Fruit fly (Drosophila melanogaster) whole organism, embryonic: ENCODE measurements around the gene CG32700.

Source experiments
- BEAF-32 ChIP-seq: fragments of 200-800 bp; sonication (Bioruptor generic); optimal IDR thresholded peaks from 3 replicates; lab custom pipeline; 2017; ENCODE audit warnings: missing biosample characterization, missing genetic modification characterization, mild to moderate bottlenecking, moderate library complexity, missing genetic modification reagents
- Bdp1 ChIP-seq: fragments of 200-800 bp; sonication (Bioruptor generic); optimal IDR thresholded peaks from 3 replicates; lab custom pipeline; 2016; ENCODE audit warnings: missing biosample characterization, missing genetic modification characterization
- CG10565 ChIP-seq: fragments of 200-800 bp; sonication (Bioruptor generic); optimal IDR thresholded peaks from 3 replicates; lab custom pipeline; 2016; ENCODE audit warnings: missing biosample characterization, mild to moderate bottlenecking, missing genetic modification characterization
- CG11247 ChIP-seq: fragments of 200-800 bp; sonication (Bioruptor generic); IDR thresholded peaks from 2 replicates; pipeline ENCODE4 v1.3.6; 2022; ENCODE audit warnings: missing biosample characterization, missing genetic modification characterization
- CG12769 ChIP-seq: fragments of 200-800 bp; sonication (Bioruptor generic); optimal IDR thresholded peaks from 2 replicates; lab custom pipeline; 2019; ENCODE audit warnings: missing biosample characterization, mild to moderate bottlenecking, missing genetic modification characterization, moderate library complexity
- CG13424 ChIP-seq: fragments of 200-800 bp; sonication (Bioruptor generic); optimal IDR thresholded peaks from 2 replicates; lab custom pipeline; 2019; ENCODE audit warnings: missing biosample characterization, mild to moderate bottlenecking, missing genetic modification characterization, moderate library complexity
- CG13894 ChIP-seq: fragments of 200-800 bp; sonication (Bioruptor generic); optimal IDR thresholded peaks from 3 replicates; lab custom pipeline; 2018; ENCODE audit warnings: missing biosample characterization, mild to moderate bottlenecking, missing genetic modification characterization, moderate library complexity
- CG14710 ChIP-seq: fragments of 200-800 bp; sonication (Bioruptor generic); optimal IDR thresholded peaks from 3 replicates; lab custom pipeline; 2019; ENCODE audit warnings: missing biosample characterization, mild to moderate bottlenecking, missing genetic modification characterization, moderate library complexity
- CG15601 ChIP-seq: fragments of 200-800 bp; sonication (Bioruptor generic); optimal IDR thresholded peaks from 3 replicates; lab custom pipeline; 2019; ENCODE audit warnings: missing biosample characterization, mild to moderate bottlenecking, missing genetic modification characterization, moderate library complexity
- CG15696 ChIP-seq: fragments of 200-800 bp; sonication (Bioruptor generic); optimal IDR thresholded peaks from 2 replicates; lab custom pipeline; 2019; ENCODE audit warnings: missing biosample characterization, mild to moderate bottlenecking, missing genetic modification characterization, moderate library complexity
- CG17612 ChIP-seq: fragments of 200-800 bp; sonication (Bioruptor generic); IDR thresholded peaks from 2 replicates; pipeline ENCODE4 v1.3.6; 2022; ENCODE audit warnings: missing biosample characterization, missing genetic modification characterization
- CG17802 ChIP-seq: fragments of 200-800 bp; sonication (Bioruptor generic); optimal IDR thresholded peaks from 2 replicates; lab custom pipeline; 2018; ENCODE audit warnings: missing biosample characterization, mild to moderate bottlenecking, missing genetic modification characterization, moderate library complexity
- CG2712 ChIP-seq: fragments of 200-800 bp; optimal IDR thresholded peaks from 3 replicates; lab custom pipeline; 2019; ENCODE audit warnings: missing biosample characterization, mild to moderate bottlenecking, missing genetic modification characterization, moderate library complexity
- CG30431 ChIP-seq: fragments of 200-800 bp; sonication (Bioruptor generic); optimal IDR thresholded peaks from 2 replicates; lab custom pipeline; 2017; ENCODE audit warnings: missing biosample characterization, missing genetic modification characterization
- CG3838 ChIP-seq: fragments of 200-800 bp; sonication (Bioruptor generic); optimal IDR thresholded peaks from 3 replicates; lab custom pipeline; 2016; ENCODE audit warnings: missing biosample characterization, missing genetic modification characterization
- CG4360 ChIP-seq: fragments of 200-800 bp; sonication (Bioruptor generic); IDR thresholded peaks from 2 replicates; pipeline ENCODE4 v1.3.6; 2022; ENCODE audit warnings: missing biosample characterization, missing genetic modification characterization
- CG8478 ChIP-seq: fragments of >200 bp; optimal IDR thresholded peaks from 2 replicates; lab custom pipeline; 2018
- CG9797 ChIP-seq: fragments of 200-800 bp; sonication (Bioruptor generic); optimal IDR thresholded peaks from 3 replicates; lab custom pipeline; 2018; ENCODE audit warnings: missing biosample characterization, mild to moderate bottlenecking, missing genetic modification characterization
- D19B ChIP-seq: fragments of 200-800 bp; sonication (Bioruptor generic); optimal IDR thresholded peaks from 2 replicates; lab custom pipeline; 2017; ENCODE audit warnings: missing biosample characterization, mild to moderate bottlenecking, missing genetic modification characterization
- Dfd ChIP-seq, 2 experiments: fragments of >200 bp; optimal IDR thresholded peaks; 2 replicates each; lab custom pipeline; 2017; ENCODE audit warnings: missing biosample characterization in 2 of 2, missing genetic modification characterization in 2 of 2
- Dll ChIP-seq: fragments of 200-800 bp; sonication (Bioruptor generic); IDR thresholded peaks from 4 replicates; pipeline ENCODE4 v1.3.6; 2022; ENCODE audit warnings: missing biosample characterization, missing genetic modification characterization; ENCODE audit not compliant: partially characterized antibody
- Ets65A ChIP-seq: fragments of 200-800 bp; sonication (Bioruptor generic); peaks from one replicate; lab custom pipeline; 2016; ENCODE audit warnings: missing biosample characterization, missing genetic modification characterization
- Ets97D ChIP-seq: fragments of 200-800 bp; sonication (Bioruptor generic); optimal IDR thresholded peaks from 3 replicates; lab custom pipeline; 2016; ENCODE audit warnings: missing biosample characterization, missing genetic modification characterization
- HLH4C ChIP-seq: fragments of 200-800 bp; sonication (Bioruptor generic); IDR thresholded peaks from 3 replicates; pipeline ENCODE4 v1.3.6; 2022; ENCODE audit warnings: missing biosample characterization, missing genetic modification characterization; ENCODE audit not compliant: partially characterized antibody
- HLH54F ChIP-seq: fragments of 200-800 bp; sonication (Bioruptor generic); optimal IDR thresholded peaks from 3 replicates; lab custom pipeline; 2016; ENCODE audit warnings: missing biosample characterization, missing genetic modification characterization
- Hmr ChIP-seq: fragments of 200-800 bp; sonication (Bioruptor generic); optimal IDR thresholded peaks from 3 replicates; lab custom pipeline; 2017; ENCODE audit warnings: mild to moderate bottlenecking, missing biosample characterization, missing genetic modification reagents, missing genetic modification characterization
- Jarid2 ChIP-seq: fragments of 200-800 bp; sonication (Bioruptor generic); optimal IDR thresholded peaks from 3 replicates; lab custom pipeline; 2017; ENCODE audit warnings: mild to moderate bottlenecking, missing biosample characterization, missing genetic modification reagents, missing genetic modification characterization
- Med ChIP-seq: fragments of 200-800 bp; sonication (Bioruptor generic); peaks from one replicate; lab custom pipeline; 2016; ENCODE audit warnings: missing biosample characterization, missing genetic modification characterization, mild to moderate bottlenecking, inconsistent platforms, moderate library complexity
- Meics ChIP-seq: fragments of 200-800 bp; sonication (Bioruptor generic); optimal IDR thresholded peaks from 2 replicates; lab custom pipeline; 2017; ENCODE audit warnings: missing biosample characterization, mild to moderate bottlenecking, missing genetic modification characterization
- Mes4 ChIP-seq: fragments of 200-800 bp; sonication (Bioruptor generic); optimal IDR thresholded peaks from 2 replicates; lab custom pipeline; 2016; ENCODE audit warnings: missing biosample characterization, missing genetic modification characterization
- Neu2 ChIP-seq: fragments of 200-800 bp; sonication (Bioruptor generic); optimal IDR thresholded peaks from 3 replicates; lab custom pipeline; 2016; ENCODE audit warnings: missing biosample characterization, missing genetic modification characterization, borderline replicate concordance
- Poxn ChIP-seq: fragments of 200-800 bp; sonication (Bioruptor generic); IDR thresholded peaks from 2 replicates; pipeline ENCODE4 v1.3.6; 2022; ENCODE audit warnings: missing biosample characterization, missing genetic modification characterization
- Six4 ChIP-seq: fragments of 200-800 bp; sonication (Bioruptor generic); optimal IDR thresholded peaks from 2 replicates; lab custom pipeline; 2016; ENCODE audit warnings: missing biosample characterization, missing genetic modification characterization
- Sox102F ChIP-seq: fragments of 200-800 bp; sonication (Bioruptor generic); optimal IDR thresholded peaks from 2 replicates; lab custom pipeline; 2018; ENCODE audit warnings: missing biosample characterization, mild to moderate bottlenecking, missing genetic modification characterization, moderate library complexity
- ap ChIP-seq: fragments of 200-800 bp; sonication (Bioruptor generic); IDR thresholded peaks from 2 replicates; pipeline ENCODE4 v1.3.6; 2022; ENCODE audit warnings: missing biosample characterization, missing genetic modification characterization
- bab2 ChIP-seq: fragments of 200-800 bp; sonication (Bioruptor generic); optimal IDR thresholded peaks from 2 replicates; lab custom pipeline; 2016; ENCODE audit warnings: missing biosample characterization, missing genetic modification characterization
- br ChIP-seq: fragments of >200 bp; optimal IDR thresholded peaks from 2 replicates; lab custom pipeline; 2017
- bsh ChIP-seq, 2 experiments: fragments of 200-800 bp; sonication (Bioruptor generic); optimal IDR thresholded peaks; 2 replicates each; lab custom pipeline; 2017 to 2018; ENCODE audit warnings: mild to moderate bottlenecking in 2 of 2, missing biosample characterization in 2 of 2, missing genetic modification characterization in 2 of 2, moderate library complexity in 1 of 2
- crol ChIP-seq: fragments of 200-800 bp; sonication (Bioruptor generic); IDR thresholded peaks from 2 replicates; pipeline ENCODE4 v1.3.6; 2022; ENCODE audit warnings: missing biosample characterization, missing genetic modification characterization
- cwo ChIP-seq: fragments of 200-800 bp; sonication (Bioruptor generic); optimal IDR thresholded peaks from 3 replicates; lab custom pipeline; 2017; ENCODE audit warnings: missing biosample characterization, missing genetic modification characterization, mild to moderate bottlenecking, moderate library complexity, missing genetic modification reagents
- grn ChIP-seq: fragments of 200-800 bp; sonication (Bioruptor generic); optimal IDR thresholded peaks from 3 replicates; lab custom pipeline; 2017; ENCODE audit warnings: missing biosample characterization, missing genetic modification characterization
- gt ChIP-seq: fragments of 200-800 bp; sonication (Bioruptor generic); IDR thresholded peaks from 2 replicates; pipeline ENCODE4 v1.3.6; 2022; ENCODE audit warnings: missing biosample characterization, missing genetic modification characterization
- kah ChIP-seq: fragments of 200-800 bp; sonication (Bioruptor generic); optimal IDR thresholded peaks from 2 replicates; lab custom pipeline; 2018; ENCODE audit warnings: missing biosample characterization, mild to moderate bottlenecking, missing genetic modification characterization
- kay ChIP-seq: fragments of 200-800 bp; sonication (Bioruptor generic); optimal IDR thresholded peaks from 2 replicates; lab custom pipeline; 2016; ENCODE audit warnings: missing biosample characterization, missing genetic modification characterization
- kni ChIP-seq: fragments of 200-800 bp; sonication (Bioruptor generic); optimal IDR thresholded peaks from 3 replicates; lab custom pipeline; 2017; ENCODE audit warnings: mild to moderate bottlenecking, missing biosample characterization, missing genetic modification reagents, missing genetic modification characterization
- nau ChIP-seq: fragments of 200-800 bp; sonication (Bioruptor generic); optimal IDR thresholded peaks from 3 replicates; lab custom pipeline; 2017; ENCODE audit warnings: missing biosample characterization, mild to moderate bottlenecking, missing genetic modification characterization, missing genetic modification reagents
- nerfin-1 ChIP-seq: fragments of 200-800 bp; sonication (Bioruptor generic); optimal IDR thresholded peaks from 3 replicates; lab custom pipeline; 2019; ENCODE audit warnings: missing biosample characterization, mild to moderate bottlenecking, missing genetic modification characterization, moderate library complexity
- nerfin-2 ChIP-seq: fragments of 200-800 bp; sonication (Bioruptor generic); IDR thresholded peaks from 2 replicates; pipeline ENCODE4 v1.3.6; 2022; ENCODE audit warnings: missing biosample characterization, missing genetic modification characterization; ENCODE audit not compliant: partially characterized antibody
- rib ChIP-seq: fragments of 200-800 bp; sonication (Bioruptor generic); IDR thresholded peaks from 2 replicates; pipeline ENCODE4 v1.3.6; 2022; ENCODE audit warnings: missing biosample characterization, missing genetic modification characterization
- ro ChIP-seq: fragments of 200-800 bp; sonication (Bioruptor generic); IDR thresholded peaks from 2 replicates; pipeline ENCODE4 v1.3.6; 2022; ENCODE audit warnings: missing biosample characterization, missing genetic modification characterization
- seq ChIP-seq: fragments of 200-800 bp; sonication (Bioruptor generic); IDR thresholded peaks from 2 replicates; pipeline ENCODE4 v1.3.6; 2022; ENCODE audit warnings: missing biosample characterization, missing genetic modification characterization
- ssp ChIP-seq: fragments of 200-800 bp; sonication (Bioruptor generic); IDR thresholded peaks from 2 replicates; pipeline ENCODE4 v1.3.6; 2022; ENCODE audit warnings: missing biosample characterization, missing genetic modification characterization
- usp ChIP-seq: fragments of >200 bp; optimal IDR thresholded peaks from 2 replicates; lab custom pipeline; 2017; ENCODE audit warnings: missing biosample characterization, missing genetic modification characterization

The CG32700 gene

DNA sequence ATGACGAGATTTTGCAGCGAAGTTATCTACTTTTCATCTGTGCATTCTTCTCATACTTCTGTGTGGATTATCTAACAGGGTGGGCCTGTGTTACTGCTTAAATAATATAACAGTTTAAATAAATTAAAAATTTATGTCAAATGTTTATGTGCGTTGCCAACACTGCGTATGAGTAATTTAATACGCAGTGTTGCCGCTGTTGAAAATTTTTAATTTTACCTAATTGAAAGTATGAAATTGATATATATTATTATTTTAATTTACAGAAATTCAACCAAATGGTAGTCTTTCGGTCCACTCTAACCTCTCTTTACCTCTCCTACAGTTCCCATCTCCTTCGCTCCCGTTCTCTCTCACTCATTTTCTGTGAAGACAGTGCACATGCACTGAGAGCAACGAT lies 84.5 kb downstream of the CG32700 start (continued):
- TF ChIP-seq CG2712 (tag; lab: Kevin White, UChicago) (peak; percentile 34), rib (no peak), CG3838 (GFP tag; lab: Kevin White, UChicago) (no peak), Mes4 (GFP tag; lab: Kevin White, UChicago) (no peak), ro (no peak), CG17802 (no peak), CG9797 (GFP tag; lab: Kevin White, UChicago) (no peak), Dfd (GFP tag; optimal IDR thresholded peaks at IDR 0.05; lab: Kevin White, UChicago) (no peak), CG15601 (tag; lab: Kevin White, UChicago) (no peak), CG13424 (tag; lab: Kevin White, UChicago) (peak; percentile 29), Bdp1 (GFP tag; lab: Kevin White, UChicago) (no peak), D19B (no peak), kah (GFP tag; lab: Kevin White, UChicago) (no peak), crol (GFP tag; lab: Robert Waterston, UW) (no peak), CG14710 (tag; lab: Kevin White, UChicago) (no peak), nerfin-2 (GFP tag; lab: Robert Waterston, UW) (no peak), CG12769 (tag; lab: Kevin White, UChicago) (no peak), CG17612 (GFP tag; lab: Robert Waterston, UW) (no peak), Ets97D (GFP tag; lab: Kevin White, UChicago) (no peak), CG15696 (tag; lab: Kevin White, UChicago) (no peak), HLH4C (GFP tag; lab: Robert Waterston, UW) (no peak), BEAF-32 (GFP tag; lab: Kevin White, UChicago) (no peak), Neu2 (GFP tag; lab: Kevin White, UChicago) (no peak), br (no peak), cwo (GFP tag; lab: Kevin White, UChicago) (no peak), Six4 (no peak), kay (no peak), Dll (GFP tag; lab: Robert Waterston, UW) (no peak), ssp (GFP tag; lab: Robert Waterston, UW) (no peak), Jarid2 (GFP tag; lab: Kevin White, UChicago) (no peak), CG13894 (tag; lab: Kevin White, UChicago) (no peak), Sox102F (peak; percentile 25), Poxn (no peak), ap (GFP tag; lab: Robert Waterston, UW) (no peak), CG11247 (GFP tag; lab: Robert Waterston, UW) (no peak), Med (GFP tag; lab: Kevin White, UChicago) (no peak), Hmr (GFP tag; lab: Kevin White, UChicago) (no peak), grn (GFP tag; lab: Kevin White, UChicago) (no peak), CG10565 (GFP tag; lab: Kevin White, UChicago) (no peak), Meics (no peak), CG8478 (lab: Kevin White, UChicago) (no peak), HLH54F (GFP tag; lab: Kevin White, UChicago) (no peak), kni (GFP tag; lab: Kevin White, UChicago) (no peak), nerfin-1 (tag; lab: Kevin White, UChicago) (no peak), gt (GFP tag; lab: Robert Waterston, UW) (no peak), usp (no peak), bsh (GFP tag; optimal IDR thresholded peaks at IDR 0.05; lab: Kevin White, UChicago) (peak in 1 of 2 experiments; percentile 21), Ets65A (no peak), CG30431 (GFP tag; lab: Kevin White, UChicago) (no peak), nau (GFP tag; lab: Kevin White, UChicago) (no peak), CG4360 (no peak), bab2 (GFP tag; lab: Kevin White, UChicago) (no peak), seq (no peak)
